Worm (Caenorhabditis elegans) whole organism, mixed stage, embryonic: ENCODE measurements around the gene Y46H3C.7.

ENCODE experiments used
- bed-3 ChIP-seq: fragments of 200-800 bp; sonication (Bioruptor generic); optimal IDR thresholded peaks from 3 replicates; lab custom pipeline; 2018; ENCODE audit warnings: mild to moderate bottlenecking, missing genetic modification characterization, moderate library complexity, missing compliant biosample characterization
- blmp-1 ChIP-seq: fragments of 150-350 bp; optimal IDR thresholded peaks from 2 replicates; lab custom pipeline; 2014; ENCODE audit warnings: missing biosample characterization, missing genetic modification characterization
- ceh-39 ChIP-seq: fragments of 150-350 bp; optimal IDR thresholded peaks from 2 replicates; lab custom pipeline; 2014; ENCODE audit warnings: missing biosample characterization, missing genetic modification characterization
- ceh-43 ChIP-seq: fragments of 200-800 bp; sonication (Bioruptor generic); optimal IDR thresholded peaks from 2 replicates; lab custom pipeline; 2018; ENCODE audit warnings: mild to moderate bottlenecking, missing genetic modification characterization, moderate library complexity, missing compliant biosample characterization
- ces-1 ChIP-seq: fragments of 150-350 bp; optimal IDR thresholded peaks from 2 replicates; lab custom pipeline; 2014; ENCODE audit warnings: missing biosample characterization, missing genetic modification reagents, missing genetic modification characterization
- cnd-1 ChIP-seq: fragments of 200-800 bp; sonication (Bioruptor generic); optimal IDR thresholded peaks from 2 replicates; lab custom pipeline; 2018; ENCODE audit warnings: mild to moderate bottlenecking, missing genetic modification characterization, missing compliant biosample characterization
- drap-1 ChIP-seq: fragments of 200-800 bp; sonication (Bioruptor generic); optimal IDR thresholded peaks from 3 replicates; lab custom pipeline; 2018; ENCODE audit warnings: mild to moderate bottlenecking, missing genetic modification characterization, missing compliant biosample characterization
- elt-1 ChIP-seq: sonication (generic microtip); optimal IDR thresholded peaks from 2 replicates; lab custom pipeline; 2017; ENCODE audit warnings: missing genetic modification characterization, mild to moderate bottlenecking, missing compliant biosample characterization, antibody characterized with exemption, moderate library complexity, borderline replicate concordance; ENCODE audit not compliant: insufficient read depth
- flh-1 ChIP-seq: fragments of 200-800 bp; sonication (Bioruptor generic); optimal IDR thresholded peaks from 2 replicates; lab custom pipeline; 2018; ENCODE audit warnings: mild to moderate bottlenecking, missing genetic modification characterization, moderate library complexity, missing compliant biosample characterization
- ham-2 ChIP-seq: fragments of 200-800 bp; sonication (Bioruptor generic); optimal IDR thresholded peaks from 2 replicates; lab custom pipeline; 2018; ENCODE audit warnings: mild to moderate bottlenecking, missing genetic modification characterization, missing compliant biosample characterization
- hlh-1 ChIP-seq: fragments of 150-350 bp; optimal IDR thresholded peaks from 2 replicates; lab custom pipeline; 2014; ENCODE audit warnings: missing biosample characterization, missing genetic modification reagents, missing genetic modification characterization
- lin-13 ChIP-seq: fragments of 150-350 bp; optimal IDR thresholded peaks from 2 replicates; lab custom pipeline; 2014; ENCODE audit warnings: missing biosample characterization, missing genetic modification characterization
- lin-32 ChIP-seq: fragments of 200-800 bp; sonication (Bioruptor generic); optimal IDR thresholded peaks from 2 replicates; lab custom pipeline; 2018; ENCODE audit warnings: mild to moderate bottlenecking, missing genetic modification characterization, missing compliant biosample characterization
- lsy-2 ChIP-seq: fragments of 150-350 bp; optimal IDR thresholded peaks from 2 replicates; lab custom pipeline; 2014; ENCODE audit warnings: missing biosample characterization, missing genetic modification characterization
- mab-5 ChIP-seq: fragments of 150-350 bp; optimal IDR thresholded peaks from 2 replicates; lab custom pipeline; 2014; ENCODE audit warnings: missing biosample characterization, missing genetic modification characterization
- mep-1 ChIP-seq: fragments of 150-350 bp; optimal IDR thresholded peaks from 2 replicates; lab custom pipeline; 2017; ENCODE audit warnings: missing biosample characterization, missing genetic modification reagents, missing genetic modification characterization, inconsistent platforms
- mls-2 ChIP-seq: sonication (generic microtip); optimal IDR thresholded peaks from 2 replicates; lab custom pipeline; 2016; ENCODE audit warnings: mild to moderate bottlenecking, missing genetic modification characterization, moderate library complexity, missing compliant biosample characterization
- nhr-12 ChIP-seq: fragments of 150-350 bp; optimal IDR thresholded peaks from 2 replicates; lab custom pipeline; 2014; ENCODE audit warnings: missing biosample characterization, missing genetic modification characterization
- nhr-2 ChIP-seq: fragments of 150-350 bp; optimal IDR thresholded peaks from 2 replicates; lab custom pipeline; 2014; ENCODE audit warnings: missing biosample characterization, missing genetic modification characterization
- nhr-237 ChIP-seq: fragments of 150-350 bp; optimal IDR thresholded peaks from 2 replicates; lab custom pipeline; 2014; ENCODE audit warnings: missing biosample characterization, missing genetic modification characterization
- nhr-28 ChIP-seq: fragments of 150-350 bp; optimal IDR thresholded peaks from 2 replicates; lab custom pipeline; 2014; ENCODE audit warnings: missing biosample characterization, missing genetic modification characterization
- nhr-76 ChIP-seq: sonication (generic microtip); optimal IDR thresholded peaks from 2 replicates; lab custom pipeline; 2017; ENCODE audit warnings: missing biosample characterization, missing genetic modification characterization
- pha-4 ChIP-seq: fragments of 150-350 bp; optimal IDR thresholded peaks from 2 replicates; lab custom pipeline; 2018; ENCODE audit warnings: missing biosample characterization, missing genetic modification reagents, missing genetic modification characterization
- snpc-4 ChIP-seq: fragments of 150-350 bp; optimal IDR thresholded peaks from 2 replicates; lab custom pipeline; 2014; ENCODE audit warnings: missing biosample characterization, missing genetic modification characterization
- sptf-1 ChIP-seq: sonication (generic microtip); optimal IDR thresholded peaks from 2 replicates; lab custom pipeline; 2017; ENCODE audit warnings: mild to moderate bottlenecking, missing genetic modification characterization, moderate library complexity, missing compliant biosample characterization
- tbx-8 ChIP-seq: fragments of 200-800 bp; sonication (Bioruptor generic); optimal IDR thresholded peaks from 2 replicates; lab custom pipeline; 2018; ENCODE audit warnings: mild to moderate bottlenecking, missing genetic modification characterization, moderate library complexity, missing compliant biosample characterization
- unc-120 ChIP-seq: sonication (generic microtip); optimal IDR thresholded peaks from 2 replicates; lab custom pipeline; 2017; ENCODE audit warnings: missing genetic modification characterization, missing compliant biosample characterization; ENCODE audit not compliant: poor library complexity, severe bottlenecking
- unc-39 ChIP-seq: fragments of 150-350 bp; optimal IDR thresholded peaks from 2 replicates; lab custom pipeline; 2014; ENCODE audit warnings: missing biosample characterization, missing genetic modification characterization
- unc-62 ChIP-seq: fragments of 150-350 bp; optimal IDR thresholded peaks from 2 replicates; lab custom pipeline; 2014; ENCODE audit warnings: missing biosample characterization, missing genetic modification reagents, missing genetic modification characterization
- zip-8 ChIP-seq: fragments of 150-350 bp; optimal IDR thresholded peaks from 2 replicates; lab custom pipeline; 2014; ENCODE audit warnings: missing biosample characterization, missing genetic modification characterization
- ztf-11 ChIP-seq: fragments of 150-350 bp; optimal IDR thresholded peaks from 2 replicates; lab custom pipeline; 2014; ENCODE audit warnings: missing biosample characterization, missing genetic modification characterization

The Y46H3C.7 gene

ce11 chrV:1710909-1711308 is 17.1 kb upstream of the Y46H3C.7 start, which contains the start of gene srw-100:
Gene srw-100, plus strand, starts transcription at chrV:1711209.
- TF ChIP-seq nhr-2 (tag; lab: Kevin White, UChicago) (no peak), hlh-1 (tag; lab: Kevin White, UChicago) (no peak), lin-32 (GFP tag; lab: Kevin White, UChicago) (no peak), ham-2 (GFP tag; lab: Kevin White, UChicago) (no peak), pha-4 (no peak), snpc-4 (tag; lab: Kevin White, UChicago) (no peak), lin-13 (tag; lab: Kevin White, UChicago) (no peak), zip-8 (tag; lab: Kevin White, UChicago) (no peak)

DNA sequence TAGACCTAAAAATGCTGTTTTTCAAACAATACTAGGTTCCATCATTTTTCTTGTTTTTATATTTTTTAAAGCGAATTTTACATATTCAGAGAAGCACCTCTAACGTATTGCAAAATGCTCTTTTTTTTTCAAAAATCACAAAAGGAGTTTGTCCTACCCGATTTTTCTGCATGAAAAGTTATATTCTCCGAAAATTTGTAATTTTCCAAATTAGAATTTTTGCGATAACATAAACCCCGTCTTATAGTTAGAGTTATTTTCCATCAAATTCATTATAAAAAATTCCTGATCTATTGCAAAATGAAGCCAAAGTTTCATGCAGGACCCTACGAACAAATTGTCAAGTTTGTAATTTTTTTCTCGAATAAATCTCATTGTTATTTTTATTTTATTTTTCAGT is 14.6 kb upstream of the Y46H3C.7 start, which contains the start of gene srw-99:
srw-99 (plus strand) TSS at position 301 of the 400 bp plus-strand sequence.
- no peak for TF ChIP-seq unc-62 (GFP tag; lab: Kevin White, UChicago)
- no peak for TF ChIP-seq ceh-43 (GFP tag; lab: Kevin White, UChicago)
- no peak for TF ChIP-seq hlh-1 (tag; lab: Kevin White, UChicago)
- no peak for TF ChIP-seq snpc-4 (tag; lab: Kevin White, UChicago)
- TF ChIP-seq ces-1 (GFP tag; lab: Kevin White, UChicago): no peak
- TF ChIP-seq flh-1 (GFP tag; lab: Kevin White, UChicago): no peak
- TF ChIP-seq ceh-39 (tag; lab: Kevin White, UChicago): no peak
- TF ChIP-seq mab-5: no peak
- TF ChIP-seq sptf-1 (tag; lab: Kevin White, UChicago): no peak
- TF ChIP-seq tbx-8: no peak
- no peak for TF ChIP-seq nhr-76
- no peak for TF ChIP-seq mep-1
- TF ChIP-seq pha-4: no peak
- TF ChIP-seq bed-3 (GFP tag; lab: Kevin White, UChicago): no peak
- no peak for TF ChIP-seq mls-2 (tag; lab: Kevin White, UChicago)
- no peak for TF ChIP-seq elt-1 (tag; lab: Kevin White, UChicago)
- TF ChIP-seq lin-32 (GFP tag; lab: Kevin White, UChicago): no peak
- TF ChIP-seq ham-2 (GFP tag; lab: Kevin White, UChicago): no peak
- no peak for TF ChIP-seq ztf-11

ce11 chrV:1701584-1702101 is 7.8 kb upstream of the Y46H3C.7 start, which contains the start of gene srw-90:
Gene srw-90, plus strand, starts transcription at chrV:1702051.
- no peak for TF ChIP-seq ces-1 (GFP tag; lab: Kevin White, UChicago)
- TF ChIP-seq drap-1 (GFP tag; lab: Kevin White, UChicago): no peak
- TF ChIP-seq nhr-237: no peak
- TF ChIP-seq tbx-8: no peak
- TF ChIP-seq cnd-1 (tag; lab: Kevin White, UChicago): no peak
- TF ChIP-seq hlh-1 (tag; lab: Kevin White, UChicago): no peak
- no peak for TF ChIP-seq snpc-4 (tag; lab: Kevin White, UChicago)
- TF ChIP-seq mep-1: no peak
- no peak for TF ChIP-seq zip-8 (tag; lab: Kevin White, UChicago)
- no peak for TF ChIP-seq elt-1 (tag; lab: Kevin White, UChicago)
- TF ChIP-seq ztf-11: no peak
- no peak for TF ChIP-seq sptf-1 (tag; lab: Kevin White, UChicago)
- no peak for TF ChIP-seq bed-3 (GFP tag; lab: Kevin White, UChicago)

- TF ChIP-seq tbx-8 (no peak), lsy-2 (no peak), nhr-12 (tag; lab: Kevin White, UChicago) (no peak), unc-39 (tag; lab: Kevin White, UChicago) (no peak), hlh-1 (tag; lab: Kevin White, UChicago) (no peak), ham-2 (GFP tag; lab: Kevin White, UChicago) (no peak), blmp-1 (tag; lab: Kevin White, UChicago) (no peak), lin-32 (GFP tag; lab: Kevin White, UChicago) (no peak), zip-8 (tag; lab: Kevin White, UChicago) (no peak), ztf-11 (no peak)
Measured at ce11 chrV:1699228-1699795, 5.5 kb upstream of the Y46H3C.7 start.

ce11 chrV:1698400-1698799 is 4.6 kb upstream of the Y46H3C.7 start:
- TF ChIP-seq nhr-28 (tag; lab: Kevin White, UChicago) (no peak), unc-62 (GFP tag; lab: Kevin White, UChicago) (no peak), unc-120 (tag; lab: Kevin White, UChicago) (no peak), ces-1 (GFP tag; lab: Kevin White, UChicago) (no peak), mls-2 (tag; lab: Kevin White, UChicago) (no peak), ham-2 (GFP tag; lab: Kevin White, UChicago) (no peak), lsy-2 (no peak), tbx-8 (no peak), sptf-1 (tag; lab: Kevin White, UChicago) (no peak), blmp-1 (tag; lab: Kevin White, UChicago) (no peak), nhr-76 (no peak), hlh-1 (tag; lab: Kevin White, UChicago) (no peak)
